Worm (Caenorhabditis elegans) whole organism, L3 larva: ENCODE data around the gene T26H5.11.

Experiments
- R02D3.7 ChIP-seq: fragments of 150-350 bp; optimal IDR thresholded peaks from 2 replicates; lab custom pipeline; 2014; ENCODE audit warnings: missing biosample characterization, missing genetic modification characterization
- nhr-28 ChIP-seq: fragments of 150-350 bp; optimal IDR thresholded peaks from 2 replicates; lab custom pipeline; 2014; ENCODE audit warnings: missing biosample characterization, missing genetic modification characterization
- pqm-1 ChIP-seq: fragments of 150-350 bp; optimal IDR thresholded peaks from 2 replicates; lab custom pipeline; 2017; ENCODE audit warnings: missing biosample characterization, missing genetic modification characterization, inconsistent platforms
- sea-2 ChIP-seq: fragments of 150-350 bp; sonication (generic microtip); optimal IDR thresholded peaks from 4 replicates; lab custom pipeline; 2014; ENCODE audit warnings: missing biosample characterization, missing genetic modification reagents, missing genetic modification characterization

DNA sequence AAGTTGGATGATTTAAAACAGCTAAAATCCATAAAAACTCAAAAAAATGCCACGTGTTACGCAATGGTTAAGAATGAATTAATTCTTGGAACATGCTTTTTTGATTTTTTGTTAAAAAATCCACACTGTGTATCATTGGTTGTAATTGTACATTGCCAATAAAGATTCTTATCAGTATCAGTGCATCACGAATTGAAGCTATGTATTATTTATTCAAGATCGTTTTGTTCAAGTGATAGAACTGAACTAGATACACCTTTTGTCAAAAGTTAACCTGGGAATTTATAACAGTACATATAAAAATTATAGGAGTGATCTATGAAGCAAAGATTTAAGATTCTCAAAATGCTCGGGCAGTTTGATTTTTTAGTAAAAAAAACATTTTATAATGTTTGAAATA is 9.4 kb downstream of the T26H5.11 start:
- TF ChIP-seq R02D3.7 (no peak), sea-2 (GFP tag; lab: Kevin White, UChicago) (no peak), pqm-1 (tag; lab: Kevin White, UChicago) (peak; percentile 62), nhr-28 (tag; lab: Kevin White, UChicago) (no peak)
